Fruit fly (Drosophila melanogaster): ENCODE measurements around the gene ScsbetaG.

ScsbetaG gene

dm6 chr3L:5608128-5608527 is 44.6 kb upstream of the ScsbetaG start, which contains the start of gene Eaf6 (continued):
- TF ChIP-seq Dref (GFP tag; IDR thresholded peaks at IDR 0.05) (peak; percentile 88), Dll (GFP tag; IDR thresholded peaks at IDR 0.05; ENCODE audit: partially characterized antibody) (peak; percentile 53; the same call in 2 of the 4 replicates), sens (GFP tag) (peak; percentile 10), CG2202 (tag; optimal IDR thresholded peaks at IDR 0.05) (no peak), crc (GFP tag; optimal IDR thresholded peaks at IDR 0.05) (no peak), CG3065 (GFP tag; optimal IDR thresholded peaks at IDR 0.05) (no peak), Nf-YA (GFP tag; IDR thresholded peaks at IDR 0.05) (no peak), Mad (GFP tag; optimal IDR thresholded peaks at IDR 0.05) (no peak), chif (GFP tag; optimal IDR thresholded peaks at IDR 0.05) (no peak), Nf-YC (tag; optimal IDR thresholded peaks at IDR 0.05) (peak; percentile 30), otp (GFP tag; IDR thresholded peaks at IDR 0.05) (no peak), CG11085 (GFP tag; IDR thresholded peaks at IDR 0.05) (no peak), hb (GFP tag; IDR thresholded peaks at IDR 0.05; ENCODE audit: partially characterized antibody) (no peak), Dbx (GFP tag; IDR thresholded peaks at IDR 0.05) (no peak), ham (GFP tag; IDR thresholded peaks at IDR 0.05) (no peak), zen2 (GFP tag; IDR thresholded peaks at IDR 0.05; ENCODE audit: partially characterized antibody) (no peak), CG18262 (tag; optimal IDR thresholded peaks at IDR 0.05) (peak; percentile 15), Abd-B (GFP tag; optimal IDR thresholded peaks at IDR 0.05) (peak; percentile 60), knrl (GFP tag; IDR thresholded peaks at IDR 0.05; ENCODE audit: partially characterized antibody) (peak; percentile 54; the same call in 2 of the 3 replicates), CG12299 (tag; optimal IDR thresholded peaks at IDR 0.05) (no peak), CG16779 (GFP tag; IDR thresholded peaks at IDR 0.05) (no peak), CG42726 (GFP tag; IDR thresholded peaks at IDR 0.05; ENCODE audit: partially characterized antibody) (no peak), CG13287 (GFP tag; IDR thresholded peaks at IDR 0.05; ENCODE audit: partially characterized antibody) (peak; percentile 62), Ets97D (GFP tag; optimal IDR thresholded peaks at IDR 0.05) (peak; percentile 50), Meics (GFP tag; optimal IDR thresholded peaks at IDR 0.05) (no peak), CG2120 (GFP tag; optimal IDR thresholded peaks at IDR 0.05) (no peak), cas (GFP tag; IDR thresholded peaks at IDR 0.05) (no peak), rib (GFP tag; IDR thresholded peaks at IDR 0.05) (no peak), PHDP (tag; optimal IDR thresholded peaks at IDR 0.05) (no peak), fd102C (GFP tag; optimal IDR thresholded peaks at IDR 0.05) (no peak), CG9797 (GFP tag; optimal IDR thresholded peaks at IDR 0.05) (peak; percentile 56), seq (GFP tag; IDR thresholded peaks at IDR 0.05) (no peak), NK7.1 (GFP tag; optimal IDR thresholded peaks at IDR 0.05) (no peak), CG6175 (GFP tag; IDR thresholded peaks at IDR 0.05) (no peak), grn (GFP tag; optimal IDR thresholded peaks at IDR 0.05) (no peak), CG10979 (tag; optimal IDR thresholded peaks at IDR 0.05) (peak; percentile 61), sd (tag; optimal IDR thresholded peaks at IDR 0.05) (peak; percentile 91), trem (tag; optimal IDR thresholded peaks at IDR 0.05) (peak; percentile 54), fd96Cb (tag; optimal IDR thresholded peaks at IDR 0.05) (no peak), CG17328 (GFP tag; IDR thresholded peaks at IDR 0.05) (no peak), HLH54F (GFP tag; optimal IDR thresholded peaks at IDR 0.05) (no peak), sim (GFP tag; IDR thresholded peaks at IDR 0.05) (no peak), amos (GFP tag; IDR thresholded peaks at IDR 0.05; ENCODE audit: partially characterized antibody) (peak; percentile 50), Stat92E (GFP tag; optimal IDR thresholded peaks at IDR 0.05) (peak in 1 of 3 experiments; percentile 39), CoRest (tag; optimal IDR thresholded peaks at IDR 0.05) (peak; percentile 15), CG31224 (GFP tag; IDR thresholded peaks at IDR 0.05) (no peak), CG2875 (GFP tag; optimal IDR thresholded peaks at IDR 0.05) (no peak), CG12236 (GFP tag; optimal IDR thresholded peaks at IDR 0.05) (no peak), BEAF-32 (GFP tag; optimal IDR thresholded peaks at IDR 0.05) (peak; percentile 59), CG3995 (GFP tag; optimal IDR thresholded peaks at IDR 0.05) (peak; percentile 25), fu2 (GFP tag; optimal IDR thresholded peaks at IDR 0.05) (no peak)

All from whole organism, embryonic.